Worm (Caenorhabditis elegans) whole organism, mixed stage, embryonic: Measurements from ENCODE around the gene F45E12.5.
A peak's percentile ranks its signal among the peaks of the same experiment; 100 is the strongest.

ENCODE experiments used
- M03D4.4 ChIP-seq: sonication (generic microtip); optimal IDR thresholded peaks from 2 replicates; lab custom pipeline; 2017; ENCODE audit warnings: mild to moderate bottlenecking, missing genetic modification characterization, missing compliant biosample characterization
- bed-3 ChIP-seq: fragments of 200-800 bp; sonication (Bioruptor generic); optimal IDR thresholded peaks from 3 replicates; lab custom pipeline; 2018; ENCODE audit warnings: mild to moderate bottlenecking, missing genetic modification characterization, moderate library complexity, missing compliant biosample characterization
- blmp-1 ChIP-seq: fragments of 150-350 bp; optimal IDR thresholded peaks from 2 replicates; lab custom pipeline; 2014; ENCODE audit warnings: missing biosample characterization, missing genetic modification characterization
- ceh-39 ChIP-seq: fragments of 150-350 bp; optimal IDR thresholded peaks from 2 replicates; lab custom pipeline; 2014; ENCODE audit warnings: missing biosample characterization, missing genetic modification characterization
- ceh-83 ChIP-seq: fragments of 200-800 bp; sonication (Bioruptor generic); optimal IDR thresholded peaks from 2 replicates; lab custom pipeline; 2018; ENCODE audit warnings: mild to moderate bottlenecking, missing genetic modification characterization, missing compliant biosample characterization
- ces-1 ChIP-seq: fragments of 150-350 bp; optimal IDR thresholded peaks from 2 replicates; lab custom pipeline; 2014; ENCODE audit warnings: missing biosample characterization, missing genetic modification reagents, missing genetic modification characterization
- cnd-1 ChIP-seq: fragments of 200-800 bp; sonication (Bioruptor generic); optimal IDR thresholded peaks from 2 replicates; lab custom pipeline; 2018; ENCODE audit warnings: mild to moderate bottlenecking, missing genetic modification characterization, missing compliant biosample characterization
- drap-1 ChIP-seq: fragments of 200-800 bp; sonication (Bioruptor generic); optimal IDR thresholded peaks from 3 replicates; lab custom pipeline; 2018; ENCODE audit warnings: mild to moderate bottlenecking, missing genetic modification characterization, missing compliant biosample characterization
- elt-3 ChIP-seq: fragments of 150-350 bp; optimal IDR thresholded peaks from 2 replicates; lab custom pipeline; 2014; ENCODE audit warnings: missing biosample characterization, missing genetic modification characterization
- flh-1 ChIP-seq: fragments of 200-800 bp; sonication (Bioruptor generic); optimal IDR thresholded peaks from 2 replicates; lab custom pipeline; 2018; ENCODE audit warnings: mild to moderate bottlenecking, missing genetic modification characterization, moderate library complexity, missing compliant biosample characterization
- ham-2 ChIP-seq: fragments of 200-800 bp; sonication (Bioruptor generic); optimal IDR thresholded peaks from 2 replicates; lab custom pipeline; 2018; ENCODE audit warnings: mild to moderate bottlenecking, missing genetic modification characterization, missing compliant biosample characterization
- hlh-1 ChIP-seq: fragments of 150-350 bp; optimal IDR thresholded peaks from 2 replicates; lab custom pipeline; 2014; ENCODE audit warnings: missing biosample characterization, missing genetic modification reagents, missing genetic modification characterization
- lin-13 ChIP-seq: fragments of 150-350 bp; optimal IDR thresholded peaks from 2 replicates; lab custom pipeline; 2014; ENCODE audit warnings: missing biosample characterization, missing genetic modification characterization
- lin-32 ChIP-seq: fragments of 200-800 bp; sonication (Bioruptor generic); optimal IDR thresholded peaks from 2 replicates; lab custom pipeline; 2018; ENCODE audit warnings: mild to moderate bottlenecking, missing genetic modification characterization, missing compliant biosample characterization
- lsy-2 ChIP-seq: fragments of 150-350 bp; optimal IDR thresholded peaks from 2 replicates; lab custom pipeline; 2014; ENCODE audit warnings: missing biosample characterization, missing genetic modification characterization
- mep-1 ChIP-seq: fragments of 150-350 bp; optimal IDR thresholded peaks from 2 replicates; lab custom pipeline; 2017; ENCODE audit warnings: missing biosample characterization, missing genetic modification reagents, missing genetic modification characterization, inconsistent platforms
- nhr-12 ChIP-seq: fragments of 150-350 bp; optimal IDR thresholded peaks from 2 replicates; lab custom pipeline; 2014; ENCODE audit warnings: missing biosample characterization, missing genetic modification characterization
- pha-4 ChIP-seq: fragments of 150-350 bp; optimal IDR thresholded peaks from 2 replicates; lab custom pipeline; 2018; ENCODE audit warnings: missing biosample characterization, missing genetic modification reagents, missing genetic modification characterization
- sem-2 ChIP-seq: fragments of 200-800 bp; sonication (Bioruptor generic); optimal IDR thresholded peaks from 2 replicates; lab custom pipeline; 2018; ENCODE audit warnings: mild to moderate bottlenecking, missing genetic modification characterization, missing compliant biosample characterization
- sptf-1 ChIP-seq: sonication (generic microtip); optimal IDR thresholded peaks from 2 replicates; lab custom pipeline; 2017; ENCODE audit warnings: mild to moderate bottlenecking, missing genetic modification characterization, moderate library complexity, missing compliant biosample characterization
- unc-120 ChIP-seq: sonication (generic microtip); optimal IDR thresholded peaks from 2 replicates; lab custom pipeline; 2017; ENCODE audit warnings: missing genetic modification characterization, missing compliant biosample characterization; ENCODE audit not compliant: poor library complexity, severe bottlenecking
- unc-62 ChIP-seq: fragments of 150-350 bp; optimal IDR thresholded peaks from 2 replicates; lab custom pipeline; 2014; ENCODE audit warnings: missing biosample characterization, missing genetic modification reagents, missing genetic modification characterization
- zip-8 ChIP-seq: fragments of 150-350 bp; optimal IDR thresholded peaks from 2 replicates; lab custom pipeline; 2014; ENCODE audit warnings: missing biosample characterization, missing genetic modification characterization

Gene F45E12.5

DNA sequence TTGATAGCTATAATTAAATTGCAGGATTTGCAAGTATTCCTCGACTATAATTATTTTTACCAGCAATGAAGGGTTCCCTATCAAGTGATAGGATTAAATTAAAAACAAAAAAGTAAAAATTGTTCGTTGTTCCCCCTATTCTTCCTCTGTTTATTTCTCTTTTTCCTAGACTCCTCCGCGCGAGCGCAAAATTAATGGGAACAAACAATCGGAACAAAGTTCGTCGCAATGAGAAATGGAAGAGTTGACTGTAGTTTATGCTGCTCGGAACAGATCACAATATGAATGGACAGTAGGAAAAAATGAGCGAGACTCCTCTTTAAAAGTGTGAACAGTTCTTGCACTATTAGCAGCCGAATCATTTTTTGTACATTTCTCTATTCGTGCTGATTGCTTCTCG lies 30.8 kb upstream of the F45E12.5 start:
- TF ChIP-seq flh-1 (GFP tag; lab: Kevin White, UChicago) (no peak), nhr-12 (tag; lab: Kevin White, UChicago) (no peak)

DNA sequence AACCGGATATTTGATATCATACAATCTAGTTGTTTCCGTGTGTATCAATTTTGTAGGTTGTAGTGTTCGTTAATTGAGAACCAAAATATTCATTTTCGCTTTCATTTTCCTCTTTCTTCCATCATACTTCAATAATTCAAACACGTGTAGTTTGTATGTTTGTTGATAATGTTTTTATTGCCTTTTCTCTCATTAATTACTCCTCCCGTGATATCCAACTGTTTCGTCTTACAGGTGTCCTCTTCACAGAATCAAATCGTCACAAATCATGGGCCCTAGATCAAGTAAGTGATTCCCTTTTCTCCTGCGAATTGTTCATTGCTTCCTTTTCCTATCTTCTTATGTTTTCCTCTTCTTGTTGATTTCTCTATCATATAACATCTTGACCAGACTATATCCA lies 29.1 kb upstream of the F45E12.5 start, which contains the start of gene nhr-21:
Gene nhr-21 (plus strand): TSS at position 235 of the 400 bp plus-strand sequence.
- TF ChIP-seq unc-62 (GFP tag; lab: Kevin White, UChicago) (peak; percentile 47), sptf-1 (no peak)

DNA sequence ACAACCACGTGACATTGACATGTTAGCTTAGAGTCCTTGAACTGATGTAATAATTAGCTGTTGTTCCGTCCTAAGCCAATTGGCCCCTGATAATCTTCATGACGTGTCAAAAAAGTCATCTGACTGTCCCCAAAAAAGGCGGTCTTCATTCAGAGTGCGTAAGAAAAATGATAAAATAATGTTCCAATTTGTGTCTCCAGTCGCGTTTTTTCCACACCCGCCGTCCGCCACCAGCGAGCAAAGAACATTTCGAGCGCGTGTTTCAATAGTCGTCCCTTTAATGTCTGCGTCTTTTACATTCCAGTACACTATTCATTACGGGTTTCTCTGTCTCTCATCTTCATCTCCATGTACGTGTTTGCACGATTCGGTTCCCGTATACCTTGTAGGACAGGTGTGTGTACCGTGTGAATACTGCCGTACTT lies 27.6 kb upstream of the F45E12.5 start:
- TF ChIP-seq ham-2 (GFP tag; lab: Kevin White, UChicago): no peak
- peak; percentile 50 for TF ChIP-seq mep-1 (tag; lab: Kevin White, UChicago)
- peak; percentile 27 for TF ChIP-seq pha-4

DNA sequence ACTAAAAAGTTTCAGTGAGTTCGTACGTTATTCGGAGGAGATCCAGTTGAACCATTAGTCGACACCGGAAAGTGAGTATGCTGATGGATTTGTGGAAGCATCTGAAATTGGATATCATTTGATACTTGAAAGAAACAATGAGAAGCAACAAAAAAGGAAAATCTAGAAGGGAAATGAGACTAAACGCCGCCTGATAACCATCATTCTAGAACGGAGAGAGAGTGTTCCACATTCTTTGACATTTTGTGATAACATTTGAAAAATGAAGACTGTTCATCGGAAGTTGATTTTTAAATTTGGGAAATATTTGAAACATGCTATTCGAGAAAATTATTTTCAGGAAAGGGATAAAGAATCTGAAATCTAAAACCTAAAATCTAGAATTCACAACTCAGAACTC lies 21.3 kb upstream of the F45E12.5 start, which contains the start of gene npax-1:
Gene npax-1 (minus strand): TSS at position 101 of the 400 bp plus-strand sequence.
- TF ChIP-seq ceh-39 (tag; lab: Kevin White, UChicago): no peak
- no peak for TF ChIP-seq sptf-1
- TF ChIP-seq M03D4.4: no peak

DNA sequence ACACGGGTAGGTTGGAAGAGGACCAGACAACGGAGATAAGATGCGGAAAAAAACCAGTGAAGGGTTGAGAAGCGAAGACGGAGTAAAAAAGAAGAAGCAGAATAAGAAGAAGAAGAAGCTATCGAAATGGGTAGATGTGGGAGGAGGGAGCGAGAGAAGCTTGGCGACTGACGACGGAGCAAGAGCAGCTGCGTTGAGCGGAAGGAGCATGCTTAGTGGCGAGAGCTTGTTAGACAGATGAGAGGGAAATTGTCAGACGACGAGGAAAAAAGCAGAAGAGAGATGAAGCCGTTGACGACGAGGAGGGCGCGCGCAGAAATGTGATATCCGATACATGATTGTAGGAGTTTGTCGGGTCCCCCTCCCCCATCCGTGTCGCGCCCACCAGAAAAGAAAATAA lies 17.1 kb upstream of the F45E12.5 start:
- TF ChIP-seq hlh-1 (tag; lab: Kevin White, UChicago) (peak; percentile 12), unc-120 (peak; percentile 20), unc-62 (GFP tag; lab: Kevin White, UChicago) (peak; percentile 11), ceh-39 (tag; lab: Kevin White, UChicago) (no peak), mep-1 (tag; lab: Kevin White, UChicago) (no peak), lin-13 (tag; lab: Kevin White, UChicago) (no peak), pha-4 (no peak), flh-1 (GFP tag; lab: Kevin White, UChicago) (no peak), ces-1 (GFP tag; lab: Kevin White, UChicago) (peak; percentile 47)

DNA sequence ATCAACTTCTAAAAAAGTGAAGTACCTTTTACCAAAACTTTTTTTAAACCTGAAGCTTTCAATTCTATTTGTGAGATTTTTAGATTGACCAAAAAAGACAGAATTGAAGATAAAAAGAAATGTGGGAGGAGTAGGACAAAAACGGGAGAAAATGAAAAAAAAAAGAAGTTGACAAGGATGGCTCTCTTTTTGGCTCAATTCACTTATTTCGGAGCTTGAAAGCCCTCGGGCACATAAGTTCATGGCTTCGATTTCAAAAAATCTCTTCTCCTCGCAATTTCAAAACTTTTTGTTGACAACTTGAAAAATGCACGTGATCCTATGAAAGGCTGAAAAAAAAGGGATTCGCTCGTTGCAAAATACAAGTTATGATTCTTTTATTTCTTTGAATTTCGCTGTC lies 16.3 kb upstream of the F45E12.5 start:
- TF ChIP-seq ces-1 (GFP tag; lab: Kevin White, UChicago) (peak; percentile 32), zip-8 (tag; lab: Kevin White, UChicago) (no peak), lsy-2 (tag; lab: Kevin White, UChicago) (no peak), drap-1 (GFP tag; lab: Kevin White, UChicago) (no peak)
- TF ChIP-seq, all 35 proteins: peak for 1

DNA sequence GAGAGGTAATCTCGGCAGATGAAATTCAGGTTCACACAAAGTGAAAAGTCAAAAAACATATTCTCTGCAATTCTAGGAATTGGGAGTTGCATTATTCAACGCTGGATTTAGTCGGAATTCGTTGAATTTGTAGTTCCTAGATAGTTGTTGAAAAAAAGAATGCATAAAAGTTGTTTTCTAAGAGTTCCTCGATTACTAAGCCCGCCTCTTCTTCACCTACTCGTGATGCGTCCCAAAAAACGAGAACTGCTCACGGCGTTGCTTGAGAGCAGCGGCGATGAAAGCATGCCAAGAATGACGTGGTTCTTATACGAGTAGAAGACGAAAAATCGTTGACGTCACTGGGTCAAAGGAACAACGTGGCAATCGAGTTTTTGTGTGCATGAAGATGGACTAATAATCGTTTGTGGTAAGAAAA lies 15.2 kb upstream of the F45E12.5 start:
- TF ChIP-seq blmp-1 (tag; lab: Kevin White, UChicago): no peak

DNA sequence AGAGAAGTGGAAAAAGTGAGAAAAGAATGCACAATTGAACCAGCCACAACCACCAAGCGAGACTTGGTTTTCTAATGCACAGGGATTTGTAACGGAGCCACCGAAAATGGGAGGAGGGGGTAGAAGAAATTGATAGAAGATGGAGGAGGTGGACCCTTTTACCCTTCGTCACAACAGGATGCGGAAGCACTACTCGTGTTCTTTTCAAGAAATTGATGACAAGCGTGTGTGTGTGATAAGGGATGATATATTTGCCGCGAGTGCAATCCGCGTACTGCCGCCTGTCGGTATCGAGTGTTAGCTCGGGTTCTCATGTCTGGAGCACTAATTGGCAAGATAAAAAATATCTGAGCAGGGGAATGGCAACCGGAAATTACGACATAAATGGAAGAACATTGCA lies 14.0 kb upstream of the F45E12.5 start, which contains the start of gene F21D12.3:
Gene F21D12.3 (minus strand): TSS at position 101 of the 400 bp plus-strand sequence.
- TF ChIP-seq ceh-39 (tag; lab: Kevin White, UChicago) (no peak), lin-32 (GFP tag; lab: Kevin White, UChicago) (no peak), flh-1 (GFP tag; lab: Kevin White, UChicago) (no peak), sem-2 (no peak), ham-2 (GFP tag; lab: Kevin White, UChicago) (no peak), cnd-1 (tag; lab: Kevin White, UChicago) (no peak), lsy-2 (tag; lab: Kevin White, UChicago) (no peak), elt-3 (tag; lab: Kevin White, UChicago) (no peak)

DNA sequence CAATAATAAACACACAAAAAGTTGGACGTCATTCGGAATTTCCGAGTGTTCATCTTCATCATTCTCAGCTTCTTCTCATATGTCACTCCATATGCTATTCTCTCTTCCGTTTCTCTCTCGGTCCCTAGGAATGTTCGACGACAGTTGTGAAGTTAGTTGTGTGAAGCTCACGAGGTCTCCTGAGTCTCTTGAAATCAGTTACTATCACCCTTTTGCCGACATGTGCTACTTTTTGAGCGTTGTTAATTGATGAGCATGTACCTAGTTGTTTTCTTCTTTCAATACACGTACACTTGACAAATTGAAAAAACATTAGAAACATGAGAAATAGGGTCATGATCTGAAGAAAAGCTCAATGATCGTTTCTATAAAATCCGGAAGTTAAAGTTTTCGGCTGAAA lies 13.4 kb upstream of the F45E12.5 start:
- TF ChIP-seq M03D4.4 (no peak), unc-120 (peak; percentile 24), hlh-1 (tag; lab: Kevin White, UChicago) (peak; percentile 70)
- TF ChIP-seq, all 35 proteins: peak for 2

DNA sequence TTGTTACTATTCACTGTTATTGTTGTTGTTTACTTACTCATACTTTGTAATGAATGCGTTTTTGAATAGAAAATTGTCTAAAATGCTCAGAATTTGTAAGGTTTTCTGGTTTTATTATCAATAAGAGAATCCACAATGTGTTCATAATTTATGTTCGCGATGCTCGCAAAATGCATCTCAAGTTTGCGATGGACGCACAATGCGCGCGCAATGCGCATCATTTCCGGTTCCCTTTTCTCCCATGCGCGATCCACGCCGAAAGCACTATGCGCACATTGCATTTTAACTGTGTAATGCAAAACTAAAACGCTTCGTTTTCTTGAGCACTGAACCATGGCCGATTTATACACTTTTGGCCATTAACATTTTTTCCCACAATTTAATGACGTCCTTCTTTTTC lies 9.6 kb upstream of the F45E12.5 start:
- TF ChIP-seq unc-62 (GFP tag; lab: Kevin White, UChicago) (no peak), hlh-1 (tag; lab: Kevin White, UChicago) (no peak), bed-3 (GFP tag; lab: Kevin White, UChicago) (no peak), ceh-83 (no peak), lin-13 (tag; lab: Kevin White, UChicago) (no peak)
- TF ChIP-seq, all 35 proteins: peak for 0
